Fruit fly (Drosophila melanogaster) whole organism, embryonic: ENCODE results near the gene CG15343.
A peak's percentile ranks its signal among the peaks of the same experiment; 100 is the strongest.

Source experiments
- Awh ChIP-seq: fragments of 200-800 bp; sonication (Bioruptor generic); IDR thresholded peaks from 2 replicates; pipeline ENCODE4, ENCODE4 v1.3.6; 2022; ENCODE audit warnings: missing biosample characterization, missing genetic modification characterization
- Blimp-1 ChIP-seq: fragments of 200-800 bp; sonication (Bioruptor generic); optimal IDR thresholded peaks from 3 replicates; lab custom pipeline; 2018; ENCODE audit warnings: missing biosample characterization, missing genetic modification characterization, mild to moderate bottlenecking, moderate library complexity, missing genetic modification reagents
- CG10267 ChIP-seq: fragments of 200-800 bp; sonication (Bioruptor generic); optimal IDR thresholded peaks from 2 replicates; lab custom pipeline; 2018; ENCODE audit warnings: missing biosample characterization, mild to moderate bottlenecking, missing genetic modification characterization, moderate library complexity
- CG10979 ChIP-seq: fragments of 200-800 bp; sonication (Bioruptor generic); optimal IDR thresholded peaks from 2 replicates; lab custom pipeline; 2018; ENCODE audit warnings: missing biosample characterization, mild to moderate bottlenecking, missing genetic modification characterization, moderate library complexity
- CG13424 ChIP-seq: fragments of 200-800 bp; sonication (Bioruptor generic); optimal IDR thresholded peaks from 2 replicates; lab custom pipeline; 2019; ENCODE audit warnings: missing biosample characterization, mild to moderate bottlenecking, missing genetic modification characterization, moderate library complexity
- CG15073 ChIP-seq: fragments of 200-800 bp; sonication (Bioruptor generic); optimal IDR thresholded peaks from 2 replicates; lab custom pipeline; 2016; ENCODE audit warnings: missing biosample characterization, missing genetic modification characterization
- CG15601 ChIP-seq: fragments of 200-800 bp; sonication (Bioruptor generic); optimal IDR thresholded peaks from 3 replicates; lab custom pipeline; 2019; ENCODE audit warnings: missing biosample characterization, mild to moderate bottlenecking, missing genetic modification characterization, moderate library complexity
- CG17802 ChIP-seq: fragments of 200-800 bp; sonication (Bioruptor generic); optimal IDR thresholded peaks from 2 replicates; lab custom pipeline; 2018; ENCODE audit warnings: missing biosample characterization, mild to moderate bottlenecking, missing genetic modification characterization, moderate library complexity
- CG17912 ChIP-seq: fragments of 200-800 bp; sonication (Bioruptor generic); optimal IDR thresholded peaks from 2 replicates; lab custom pipeline; 2018; ENCODE audit warnings: missing biosample characterization, mild to moderate bottlenecking, missing genetic modification characterization
- CG2120 ChIP-seq: fragments of 200-800 bp; sonication (Bioruptor generic); optimal IDR thresholded peaks from 3 replicates; lab custom pipeline; 2016; ENCODE audit warnings: missing biosample characterization, missing genetic modification characterization
- CG2678 ChIP-seq: fragments of 200-800 bp; sonication (Bioruptor generic); optimal IDR thresholded peaks from 3 replicates; lab custom pipeline; 2019; ENCODE audit warnings: missing biosample characterization, mild to moderate bottlenecking, missing genetic modification characterization, moderate library complexity
- CG2712 ChIP-seq: fragments of 200-800 bp; optimal IDR thresholded peaks from 3 replicates; lab custom pipeline; 2019; ENCODE audit warnings: missing biosample characterization, mild to moderate bottlenecking, missing genetic modification characterization, moderate library complexity
- CG31441 ChIP-seq: fragments of 200-800 bp; sonication (Bioruptor generic); IDR thresholded peaks from 2 replicates; pipeline ENCODE4 v1.3.6; 2022; ENCODE audit warnings: missing biosample characterization, missing genetic modification characterization
- CG3281 ChIP-seq: fragments of 200-800 bp; sonication (Bioruptor generic); optimal IDR thresholded peaks from 3 replicates; lab custom pipeline; 2017; ENCODE audit warnings: missing biosample characterization, mild to moderate bottlenecking, missing genetic modification characterization
- CG4328 ChIP-seq: fragments of 200-800 bp; sonication (Bioruptor generic); optimal IDR thresholded peaks from 3 replicates; lab custom pipeline; 2017; ENCODE audit warnings: missing biosample characterization, missing genetic modification reagents, missing genetic modification characterization
- CG4854 ChIP-seq: fragments of 200-800 bp; sonication (Bioruptor generic); optimal IDR thresholded peaks from 2 replicates; lab custom pipeline; 2016; ENCODE audit warnings: missing biosample characterization, missing genetic modification characterization, inconsistent platforms
- CG5245 ChIP-seq: fragments of 200-800 bp; sonication (Bioruptor generic); optimal IDR thresholded peaks from 3 replicates; lab custom pipeline; 2016; ENCODE audit warnings: missing biosample characterization, missing genetic modification characterization
- CG9727 ChIP-seq: fragments of 200-800 bp; sonication (Bioruptor generic); optimal IDR thresholded peaks from 3 replicates; lab custom pipeline; 2017; ENCODE audit warnings: missing biosample characterization, mild to moderate bottlenecking, missing genetic modification characterization
- CG9817 ChIP-seq: fragments of 200-800 bp; sonication (Bioruptor generic); optimal IDR thresholded peaks from 2 replicates; lab custom pipeline; 2018; ENCODE audit warnings: missing biosample characterization, mild to moderate bottlenecking, missing genetic modification characterization, moderate library complexity
- CoRest ChIP-seq: fragments of 200-800 bp; sonication (Bioruptor generic); optimal IDR thresholded peaks from 3 replicates; lab custom pipeline; 2018; ENCODE audit warnings: missing biosample characterization, mild to moderate bottlenecking, missing genetic modification characterization, moderate library complexity
- Doc2 ChIP-seq: fragments of 200-800 bp; sonication (Bioruptor generic); IDR thresholded peaks from 2 replicates; pipeline ENCODE4 v1.3.6; 2022; ENCODE audit warnings: missing biosample characterization, missing genetic modification characterization
- E2f2 ChIP-seq: fragments of 200-800 bp; sonication (Bioruptor generic); IDR thresholded peaks from 2 replicates; pipeline ENCODE4 v1.3.6; 2022; ENCODE audit warnings: missing biosample characterization, missing genetic modification characterization
- Eip74EF ChIP-seq, 2 experiments: fragments of 200-800 bp in 1 of 2; fragments of >200 bp in 1 of 2; sonication (Bioruptor generic) in 1 of 2; optimal IDR thresholded peaks; 2 replicates each; lab custom pipeline; 2017 to 2019; ENCODE audit warnings: missing biosample characterization in 2 of 2, missing genetic modification characterization in 2 of 2, mild to moderate bottlenecking in 1 of 2, moderate library complexity in 1 of 2
- HLH3B ChIP-seq: fragments of 200-800 bp; sonication (Bioruptor generic); IDR thresholded peaks from 2 replicates; pipeline ENCODE4 v1.3.6; 2022; ENCODE audit warnings: missing biosample characterization, missing genetic modification characterization
- Hmr ChIP-seq: fragments of 200-800 bp; sonication (Bioruptor generic); optimal IDR thresholded peaks from 3 replicates; lab custom pipeline; 2017; ENCODE audit warnings: mild to moderate bottlenecking, missing biosample characterization, missing genetic modification reagents, missing genetic modification characterization
- MBD-R2 ChIP-seq: fragments of 200-800 bp; sonication (Bioruptor generic); IDR thresholded peaks from 2 replicates; pipeline ENCODE4 v1.3.6; 2022; ENCODE audit warnings: missing biosample characterization, missing genetic modification characterization
- Med ChIP-seq: fragments of 200-800 bp; sonication (Bioruptor generic); peaks from one replicate; lab custom pipeline; 2016; ENCODE audit warnings: missing biosample characterization, missing genetic modification characterization, mild to moderate bottlenecking, inconsistent platforms, moderate library complexity
- NC2α ChIP-seq: fragments of 200-800 bp; sonication (Bioruptor generic); optimal IDR thresholded peaks from 2 replicates; lab custom pipeline; 2016; ENCODE audit warnings: missing biosample characterization, missing genetic modification characterization
- Nf-YC ChIP-seq: fragments of 200-800 bp; optimal IDR thresholded peaks from 3 replicates; lab custom pipeline; 2019; ENCODE audit warnings: missing biosample characterization, mild to moderate bottlenecking, missing genetic modification characterization, moderate library complexity
- Oaz ChIP-seq: fragments of 200-800 bp; sonication (Bioruptor generic); IDR thresholded peaks from 2 replicates; pipeline ENCODE4 v1.3.6; 2022; ENCODE audit warnings: missing biosample characterization, missing genetic modification characterization
- Pdp1 ChIP-seq, 2 experiments: fragments of 200-800 bp; sonication (Bioruptor generic); optimal IDR thresholded peaks; 3 replicates each; lab custom pipeline; 2016; ENCODE audit warnings: missing biosample characterization in 2 of 2, missing genetic modification characterization in 2 of 2, mild to moderate bottlenecking in 1 of 2, moderate library complexity in 1 of 2
- Poxn ChIP-seq: fragments of 200-800 bp; sonication (Bioruptor generic); IDR thresholded peaks from 2 replicates; pipeline ENCODE4 v1.3.6; 2022; ENCODE audit warnings: missing biosample characterization, missing genetic modification characterization
- ara ChIP-seq: fragments of 200-800 bp; sonication (Bioruptor generic); IDR thresholded peaks from 2 replicates; pipeline ENCODE4 v1.3.6; 2022; ENCODE audit warnings: missing biosample characterization, missing genetic modification characterization
- chif ChIP-seq, 2 experiments: fragments of 200-800 bp; sonication (Bioruptor generic); optimal IDR thresholded peaks; 3 replicates each; lab custom pipeline; 2016; ENCODE audit warnings: missing biosample characterization in 2 of 2, missing genetic modification characterization in 2 of 2
- dpn ChIP-seq, 2 experiments: fragments of 200-800 bp; sonication (Bioruptor generic); optimal IDR thresholded peaks; 3 replicates each; lab custom pipeline; 2016; ENCODE audit warnings: missing biosample characterization in 2 of 2, missing genetic modification characterization in 2 of 2
- dysf ChIP-seq: fragments of 200-800 bp; sonication (Bioruptor generic); IDR thresholded peaks from 3 replicates; pipeline ENCODE4 v1.3.6; 2022; ENCODE audit warnings: missing biosample characterization, missing genetic modification characterization
- ewg ChIP-seq: fragments of 200-800 bp; sonication (Bioruptor generic); optimal IDR thresholded peaks from 3 replicates; lab custom pipeline; 2017; ENCODE audit warnings: mild to moderate bottlenecking, missing biosample characterization, missing genetic modification reagents, missing genetic modification characterization
- fd64A ChIP-seq: fragments of 200-800 bp; sonication (Bioruptor generic); optimal IDR thresholded peaks from 3 replicates; lab custom pipeline; 2018; ENCODE audit warnings: missing biosample characterization, mild to moderate bottlenecking, missing genetic modification characterization
- grn ChIP-seq: fragments of 200-800 bp; sonication (Bioruptor generic); optimal IDR thresholded peaks from 3 replicates; lab custom pipeline; 2017; ENCODE audit warnings: missing biosample characterization, missing genetic modification characterization
- hkb ChIP-seq, 2 experiments: fragments of 200-800 bp in 1 of 2; fragments of >200 bp in 1 of 2; sonication (Bioruptor generic) in 1 of 2; IDR thresholded peaks in 1 of 2; optimal IDR thresholded peaks in 1 of 2; 2 replicates each; pipeline versions ENCODE4 v1.3.6 to Lab custom; 2017 to 2022; ENCODE audit warnings: missing biosample characterization in 1 of 2, missing genetic modification characterization in 1 of 2
- ken ChIP-seq: fragments of 200-800 bp; sonication (Bioruptor generic); IDR thresholded peaks from 3 replicates; pipeline ENCODE4 v1.3.6; 2022; ENCODE audit warnings: missing biosample characterization, missing genetic modification characterization
- lab ChIP-seq: fragments of 200-800 bp; sonication (Bioruptor generic); optimal IDR thresholded peaks from 3 replicates; lab custom pipeline; 2017; ENCODE audit warnings: missing biosample characterization, missing genetic modification characterization, mild to moderate bottlenecking, moderate library complexity, missing genetic modification reagents
- maf-S ChIP-seq: fragments of 200-800 bp; sonication (Bioruptor generic); optimal IDR thresholded peaks from 2 replicates; lab custom pipeline; 2016; ENCODE audit warnings: missing biosample characterization, missing genetic modification characterization
- row ChIP-seq: fragments of 200-800 bp; sonication (Bioruptor generic); IDR thresholded peaks from 3 replicates; pipeline ENCODE4 v1.3.6; 2022; ENCODE audit warnings: missing biosample characterization, missing genetic modification characterization
- sim ChIP-seq: fragments of 200-800 bp; sonication (Bioruptor generic); IDR thresholded peaks from 2 replicates; pipeline ENCODE4 v1.3.6; 2022; ENCODE audit warnings: missing biosample characterization, missing genetic modification characterization
- ttk ChIP-seq: fragments of 200-800 bp; sonication (Bioruptor generic); IDR thresholded peaks from 2 replicates; pipeline ENCODE4 v2.1.2; 2022; ENCODE audit warnings: missing biosample characterization, missing genetic modification characterization
- twi ChIP-seq: fragments of 200-800 bp; optimal IDR thresholded peaks from 2 replicates; lab custom pipeline; 2019; ENCODE audit warnings: missing biosample characterization, mild to moderate bottlenecking, missing genetic modification characterization, moderate library complexity
- zen ChIP-seq: fragments of 200-800 bp; sonication (Bioruptor generic); optimal IDR thresholded peaks from 3 replicates; lab custom pipeline; 2018; ENCODE audit warnings: missing biosample characterization, mild to moderate bottlenecking, missing genetic modification characterization, moderate library complexity

CG15343 gene

dm6 chrX:8271363-8272061 is 2.1 kb downstream of the CG15343 start, which contains the start of gene Corp (continued):
- TF ChIP-seq Blimp-1 (GFP tag; lab: Kevin White, UChicago) = peak; percentile 49
- TF ChIP-seq CG2712 (tag; lab: Kevin White, UChicago) = peak; percentile 67
- TF ChIP-seq E2f2 (GFP tag; lab: Robert Waterston, UW) = peak; percentile 33; the same call in 1 of the 2 replicates
- TF ChIP-seq Awh = 0 out of 2 replicates have a peak, but pooled peaks have one; percentile 11
- no peak for TF ChIP-seq CG5245
- no peak for TF ChIP-seq maf-S (GFP tag; lab: Kevin White, UChicago)
- TF ChIP-seq dysf (GFP tag; lab: Robert Waterston, UW) = peak; percentile 48; the same call in 2 of the 3 replicates
- TF ChIP-seq CoRest = peak; percentile 5
- TF ChIP-seq sim (GFP tag; lab: Robert Waterston, UW) = no peak
- peak in 1 of 2 experiments; percentile 24 for TF ChIP-seq dpn (GFP tag; optimal IDR thresholded peaks at IDR 0.05; lab: Kevin White, UChicago)
- no peak for TF ChIP-seq CG9817
- no peak for TF ChIP-seq chif (GFP tag; optimal IDR thresholded peaks at IDR 0.05; lab: Kevin White, UChicago)
- peak; percentile 44; the same call in 2 of the 3 replicates for TF ChIP-seq row (GFP tag; lab: Robert Waterston, UW)
- TF ChIP-seq twi (tag; lab: Kevin White, UChicago) = no peak
- peak; percentile 68 for TF ChIP-seq CG15601 (tag; lab: Kevin White, UChicago)
- no peak for TF ChIP-seq grn (GFP tag; lab: Kevin White, UChicago)
- TF ChIP-seq zen (tag; lab: Kevin White, UChicago) = no peak
- TF ChIP-seq CG2120 (GFP tag; lab: Kevin White, UChicago) = no peak
- peak; percentile 2 for TF ChIP-seq Med
- no peak for TF ChIP-seq fd64A (GFP tag; lab: Kevin White, UChicago)
- TF ChIP-seq Pdp1 (GFP tag; optimal IDR thresholded peaks at IDR 0.05; lab: Kevin White, UChicago) = no peak
- TF ChIP-seq CG10979 = peak; percentile 32
- TF ChIP-seq CG2678 (tag; lab: Kevin White, UChicago) = peak; percentile 42
- no peak for TF ChIP-seq Doc2
- no peak for TF ChIP-seq ara (GFP tag; lab: Robert Waterston, UW)
- peak; percentile 37 for TF ChIP-seq CG13424 (tag; lab: Kevin White, UChicago)
- TF ChIP-seq CG9727 = peak; percentile 22
- TF ChIP-seq CG4328 (GFP tag; lab: Kevin White, UChicago) = no peak
- no peak for TF ChIP-seq Oaz (GFP tag; lab: Robert Waterston, UW)
- peak; percentile 38 for TF ChIP-seq CG10267 (tag; lab: Kevin White, UChicago)
- TF ChIP-seq HLH3B (GFP tag; lab: Robert Waterston, UW) = 0 out of 2 replicates have a peak, but pooled peaks have one; percentile 23
- peak; percentile 34; the same call in 1 of the 2 replicates for TF ChIP-seq ttk (GFP tag; lab: Robert Waterston, UW)
- TF ChIP-seq lab = peak; percentile 48
- no peak for TF ChIP-seq ken (GFP tag; lab: Robert Waterston, UW)
- TF ChIP-seq NC2α = peak; percentile 52
- TF ChIP-seq CG17802 (tag; lab: Kevin White, UChicago) = no peak
- no peak for TF ChIP-seq CG4854 (GFP tag; lab: Kevin White, UChicago)
- peak; percentile 4 for TF ChIP-seq ewg (GFP tag; lab: Kevin White, UChicago)
- no peak for TF ChIP-seq CG17912
- peak; percentile 62 for TF ChIP-seq CG31441 (GFP tag; lab: Robert Waterston, UW)
- TF ChIP-seq CG3281 (GFP tag; lab: Kevin White, UChicago) = peak; percentile 32
- no peak for TF ChIP-seq CG15073 (GFP tag; lab: Kevin White, UChicago)
- TF ChIP-seq MBD-R2 (GFP tag; lab: Robert Waterston, UW) = 0 out of 2 replicates have a peak, but pooled peaks have one; percentile 7
- TF ChIP-seq Hmr (GFP tag; lab: Kevin White, UChicago) = peak; percentile 5
- peak; percentile 3 for TF ChIP-seq Nf-YC (tag; lab: Kevin White, UChicago)
- peak in 1 of 2 experiments; percentile 31 for TF ChIP-seq Eip74EF (GFP tag; optimal IDR thresholded peaks at IDR 0.05; lab: Kevin White, UChicago)
- no peak for TF ChIP-seq hkb (optimal IDR thresholded peaks at IDR 0.05; lab: Kevin White, UChicago)
- peak; percentile 62 for TF ChIP-seq hkb (GFP tag; IDR thresholded peaks at IDR 0.05; lab: Robert Waterston, UW)
- no peak for TF ChIP-seq Poxn (GFP tag; lab: Robert Waterston, UW)
